Fruit fly (Drosophila melanogaster): ENCODE data around the gene CG8997.
A peak's percentile ranks its signal among the peaks of the same experiment; 100 is the strongest.

DNA sequence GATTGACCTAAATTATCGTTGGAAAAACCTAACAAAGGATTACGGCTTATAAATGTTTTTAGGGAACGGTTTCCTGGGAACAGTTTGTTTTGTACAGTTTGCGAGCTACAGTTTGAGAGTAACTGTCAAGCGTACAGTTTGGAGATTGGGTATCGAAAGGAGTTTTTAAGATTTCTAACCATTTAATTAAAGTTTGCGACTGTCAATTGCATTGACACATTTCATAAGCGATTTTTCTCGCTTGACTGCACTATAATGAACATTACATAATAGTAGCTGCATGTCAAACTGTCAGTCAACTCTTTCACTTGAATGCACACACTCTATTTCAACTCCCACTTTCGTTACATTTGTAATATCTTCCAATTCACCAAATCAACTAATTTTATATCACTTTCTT, 47.7 kb upstream of the CG8997 start:
- no peak for TF ChIP-seq CG8478 (optimal IDR thresholded peaks at IDR 0.05)
- peak; percentile 11 to 28 for TF ChIP-seq CTCF (optimal IDR thresholded peaks at IDR 0.05)
